Fruit fly (Drosophila melanogaster): ENCODE data around the gene yip2.

dm6 chr2L:9912570-9913260 is 2.3 kb upstream of the yip2 start, which contains the start of the genes Etl1 and Srp54:
- no peak for TF ChIP-seq CG4496 (GFP tag; IDR thresholded peaks at IDR 0.05)
- TF ChIP-seq fd96Ca (GFP tag; IDR thresholded peaks at IDR 0.05): no peak
- no peak for TF ChIP-seq Ets98B (GFP tag; IDR thresholded peaks at IDR 0.05)
- TF ChIP-seq rn (GFP tag; IDR thresholded peaks at IDR 0.05): no peak
- TF ChIP-seq EcR (GFP tag; optimal IDR thresholded peaks at IDR 0.05): no peak
- TF ChIP-seq CG14655 (GFP tag; optimal IDR thresholded peaks at IDR 0.05): no peak
